Worm (Caenorhabditis elegans) whole organism, L4/young adult: ENCODE measurements around the gene nspb-8.

ENCODE experiments used
- W03F9.2 ChIP-seq: fragments of 150-350 bp; optimal IDR thresholded peaks from 2 replicates; lab custom pipeline; 2014; ENCODE audit warnings: missing biosample characterization, missing genetic modification characterization
- dao-5 ChIP-seq: sonication (generic microtip); optimal IDR thresholded peaks from 2 replicates; lab custom pipeline; 2016; ENCODE audit warnings: missing genotype, missing genetic modification characterization, moderate library complexity, missing compliant biosample characterization

ce11 chrII:14578013-14578412 is 2.4 kb downstream of the nspb-8 start, which contains the start of gene nspb-7:
- TF ChIP-seq W03F9.2 (tag; lab: Kevin White, UChicago) (no peak), dao-5 (tag; lab: Kevin White, UChicago) (no peak)
